Fruit fly (Drosophila melanogaster) whole organism, wandering third instar larva: ENCODE results near the gene Dif.

Experiments
- Abd-B ChIP-seq: fragments of >200 bp; optimal IDR thresholded peaks from 2 replicates; lab custom pipeline; 2017; ENCODE audit warnings: missing biosample characterization, missing genetic modification characterization
- CG32264 ChIP-seq: fragments of 200-800 bp; sonication (Bioruptor generic); optimal IDR thresholded peaks from 2 replicates; lab custom pipeline; 2016; ENCODE audit warnings: missing biosample characterization, missing genetic modification characterization
- CG9705 ChIP-seq: fragments of 200-800 bp; sonication (Bioruptor generic); optimal IDR thresholded peaks from 2 replicates; lab custom pipeline; 2018; ENCODE audit warnings: missing biosample characterization, mild to moderate bottlenecking, missing genetic modification characterization
- CrebA ChIP-seq: fragments of 200-800 bp; sonication (Bioruptor generic); optimal IDR thresholded peaks from 2 replicates; lab custom pipeline; 2016; ENCODE audit warnings: missing biosample characterization, mild to moderate bottlenecking, missing genetic modification characterization, borderline replicate concordance
- Dfd ChIP-seq: fragments of >200 bp; optimal IDR thresholded peaks from 2 replicates; lab custom pipeline; 2017; ENCODE audit warnings: missing biosample characterization, missing genetic modification characterization
- Dif ChIP-seq: fragments of 200-275, 200-300 bp; sonication (Bioruptor generic); optimal IDR thresholded peaks from 2 replicates; lab custom pipeline; 2018; ENCODE audit warnings: missing biosample characterization, missing genetic modification characterization; ENCODE audit not compliant: partially characterized antibody
- GATAd ChIP-seq: sonication (Bioruptor generic); optimal IDR thresholded peaks from 2 replicates; lab custom pipeline; 2016; ENCODE audit warnings: missing biosample characterization, missing genetic modification characterization
- HLH106 ChIP-seq: fragments of 200-800 bp; optimal IDR thresholded peaks from 3 replicates; lab custom pipeline; 2019; ENCODE audit warnings: missing biosample characterization, mild to moderate bottlenecking, missing genetic modification characterization, moderate library complexity
- Hnf4 ChIP-seq: fragments of 200-800 bp; sonication (Bioruptor generic); optimal IDR thresholded peaks from 2 replicates; lab custom pipeline; 2016; ENCODE audit warnings: missing biosample characterization, mild to moderate bottlenecking, missing genetic modification characterization
- Hr78 ChIP-seq: fragments of >200 bp; optimal IDR thresholded peaks from 2 replicates; lab custom pipeline; 2017; ENCODE audit warnings: missing biosample characterization, missing genetic modification characterization
- Hr83 ChIP-seq: fragments of 200-300 bp; sonication (Bioruptor generic); optimal IDR thresholded peaks from 2 replicates; lab custom pipeline; 2016; ENCODE audit warnings: missing biosample characterization, mild to moderate bottlenecking, missing genetic modification characterization, moderate library complexity; ENCODE audit not compliant: poor library complexity, severe bottlenecking
- Jra ChIP-seq: sonication (Bioruptor generic); optimal IDR thresholded peaks from 2 replicates; lab custom pipeline; 2016; ENCODE audit warnings: missing biosample characterization, missing genetic modification characterization
- Mio ChIP-seq: sonication (Bioruptor generic); optimal IDR thresholded peaks from 2 replicates; lab custom pipeline; 2016; ENCODE audit warnings: missing biosample characterization, missing genetic modification characterization
- Myc ChIP-seq: fragments of >200 bp; optimal IDR thresholded peaks from 2 replicates; lab custom pipeline; 2017
- N ChIP-seq: fragments of >200 bp; optimal IDR thresholded peaks from 2 replicates; lab custom pipeline; 2018; ENCODE audit warnings: missing biosample characterization, missing external identifiers, missing genetic modification characterization
- OdsH ChIP-seq: fragments of 200-800 bp; sonication (Bioruptor generic); optimal IDR thresholded peaks from 2 replicates; lab custom pipeline; 2016; ENCODE audit warnings: missing biosample characterization, mild to moderate bottlenecking, missing genetic modification characterization
- Rel ChIP-seq, 2 experiments: fragments of 200-800 bp; sonication (Bioruptor generic) in 1 of 2; optimal IDR thresholded peaks; 2 replicates in 1 of 2; 3 replicates in 1 of 2; lab custom pipeline; 2016 to 2019; ENCODE audit warnings: mild to moderate bottlenecking in 2 of 2, missing biosample characterization in 2 of 2, missing genetic modification characterization in 2 of 2, moderate library complexity in 1 of 2
- Sp1 ChIP-seq: fragments of 200-800 bp; sonication (Bioruptor generic); optimal IDR thresholded peaks from 3 replicates; lab custom pipeline; 2019; ENCODE audit warnings: missing biosample characterization, mild to moderate bottlenecking, missing genetic modification characterization, moderate library complexity
- Vsx2 ChIP-seq: fragments of 200-300, 225-300 bp; sonication (Bioruptor generic); optimal IDR thresholded peaks from 2 replicates; lab custom pipeline; 2018; ENCODE audit warnings: missing biosample characterization, missing genetic modification characterization; ENCODE audit not compliant: partially characterized antibody
- br ChIP-seq: fragments of 200-800 bp; sonication (Bioruptor generic); optimal IDR thresholded peaks from 2 replicates; lab custom pipeline; 2016; ENCODE audit warnings: missing biosample characterization, missing genetic modification characterization
- brk ChIP-seq: fragments of 200-800 bp; sonication (Bioruptor generic); optimal IDR thresholded peaks from 2 replicates; lab custom pipeline; 2016; ENCODE audit warnings: missing biosample characterization, mild to moderate bottlenecking, missing genetic modification characterization
- dl ChIP-seq, 2 experiments: fragments of 175-275, 200-275 bp in 1 of 2; fragments of 200-275 bp in 1 of 2; sonication (Bioruptor generic); optimal IDR thresholded peaks; lab custom pipeline; 2018; ENCODE audit warnings: mild to moderate bottlenecking in 2 of 2, missing biosample characterization in 2 of 2, missing genetic modification characterization in 2 of 2, moderate library complexity in 2 of 2; ENCODE audit not compliant: partially characterized antibody in 2 of 2, insufficient read depth in 1 of 2
- dmrt93B ChIP-seq: fragments of 200-800 bp; sonication (Bioruptor generic); optimal IDR thresholded peaks from 2 replicates; lab custom pipeline; 2018; ENCODE audit warnings: missing biosample characterization, mild to moderate bottlenecking, missing genetic modification characterization
- dsf ChIP-seq: sonication (Bioruptor generic); optimal IDR thresholded peaks from 2 replicates; lab custom pipeline; 2016; ENCODE audit warnings: missing biosample characterization, missing genetic modification characterization, borderline replicate concordance
- ey ChIP-seq: fragments of 200-800 bp; sonication (Bioruptor generic); optimal IDR thresholded peaks from 2 replicates; lab custom pipeline; 2016; ENCODE audit warnings: missing biosample characterization, missing genetic modification characterization
- foxo ChIP-seq, 2 experiments: fragments of 200-800 bp; sonication (Bioruptor generic); optimal IDR thresholded peaks; 2 replicates in 1 of 2; 3 replicates in 1 of 2; lab custom pipeline; 2016 to 2017; ENCODE audit warnings: missing biosample characterization in 2 of 2, missing genetic modification characterization in 2 of 2
- fru ChIP-seq: fragments of 200-800 bp; sonication (Bioruptor generic); optimal IDR thresholded peaks from 3 replicates; lab custom pipeline; 2016; ENCODE audit warnings: missing biosample characterization, mild to moderate bottlenecking, missing genetic modification characterization
- h ChIP-seq: fragments of 200-800 bp; sonication (Bioruptor generic); optimal IDR thresholded peaks from 3 replicates; lab custom pipeline; 2016; ENCODE audit warnings: missing biosample characterization, mild to moderate bottlenecking, missing genetic modification characterization
- jim ChIP-seq: fragments of 175-275, 200-325 bp; sonication (Bioruptor generic); optimal IDR thresholded peaks from 2 replicates; lab custom pipeline; 2016; ENCODE audit warnings: missing biosample characterization, mild to moderate bottlenecking, missing genetic modification characterization
- lola ChIP-seq: fragments of >200 bp; optimal IDR thresholded peaks from 2 replicates; lab custom pipeline; 2017; ENCODE audit warnings: missing biosample characterization, missing genetic modification characterization
- pan ChIP-seq: fragments of >200 bp; optimal IDR thresholded peaks from 2 replicates; lab custom pipeline; 2017
- psq ChIP-seq: fragments of 200-800 bp; sonication (Bioruptor generic); optimal IDR thresholded peaks from 3 replicates; lab custom pipeline; 2017; ENCODE audit warnings: missing biosample characterization, mild to moderate bottlenecking, missing genetic modification characterization, moderate library complexity
- rgr ChIP-seq: fragments of 200-800 bp; sonication (Bioruptor generic); optimal IDR thresholded peaks from 3 replicates; lab custom pipeline; 2016; ENCODE audit warnings: missing biosample characterization, mild to moderate bottlenecking, missing genetic modification characterization
- sage ChIP-seq: fragments of 200-800 bp; sonication (Bioruptor generic); optimal IDR thresholded peaks from 2 replicates; lab custom pipeline; 2016; ENCODE audit warnings: missing biosample characterization, mild to moderate bottlenecking, missing genetic modification characterization
- sv ChIP-seq: fragments of 200-800 bp; sonication (Bioruptor generic); optimal IDR thresholded peaks from 3 replicates; lab custom pipeline; 2016; ENCODE audit warnings: missing biosample characterization, missing genetic modification characterization
- tai ChIP-seq: sonication (Bioruptor generic); optimal IDR thresholded peaks from 2 replicates; lab custom pipeline; 2016; ENCODE audit warnings: missing biosample characterization, missing genetic modification characterization
- usp ChIP-seq: fragments of >200 bp; optimal IDR thresholded peaks from 2 replicates; lab custom pipeline; 2017; ENCODE audit warnings: missing biosample characterization, missing genetic modification characterization
- woc ChIP-seq: sonication (Bioruptor generic); optimal IDR thresholded peaks from 2 replicates; lab custom pipeline; 2016; ENCODE audit warnings: missing biosample characterization, mild to moderate bottlenecking, missing genetic modification characterization

Dif gene

dm6 chr2L:17389104-17389503 is 43.9 kb downstream of the Dif start (continued):
- TF ChIP-seq h (GFP tag; lab: Kevin White, UChicago) (peak; percentile 36), sage (GFP tag; lab: Kevin White, UChicago) (no peak), brk (GFP tag; lab: Kevin White, UChicago) (peak; percentile 22), foxo (GFP tag; optimal IDR thresholded peaks at IDR 0.05; lab: Kevin White, UChicago) (peak in 1 of 2 experiments; percentile 23), GATAd (GFP tag; lab: Kevin White, UChicago) (no peak), Abd-B (GFP tag; lab: Kevin White, UChicago) (no peak), lola (GFP tag; lab: Kevin White, UChicago) (no peak), Sp1 (GFP tag; lab: Kevin White, UChicago) (peak; percentile 46), dmrt93B (GFP tag; lab: Kevin White, UChicago) (no peak)

- TF ChIP-seq dl (GFP tag; optimal IDR thresholded peaks at IDR 0.05; lab: Kevin White, UChicago; ENCODE audit: insufficient read depth in 1 of 2, partially characterized antibody in 2 of 2) (no peak), foxo (GFP tag; optimal IDR thresholded peaks at IDR 0.05; lab: Kevin White, UChicago) (peak in 1 of 2 experiments; percentile 13), Mio (GFP tag; lab: Kevin White, UChicago) (no peak), rgr (GFP tag; lab: Kevin White, UChicago) (peak; percentile 25), CG32264 (GFP tag; lab: Kevin White, UChicago) (no peak), sage (GFP tag; lab: Kevin White, UChicago) (no peak), CG9705 (GFP tag; lab: Kevin White, UChicago) (no peak), Vsx2 (GFP tag; lab: Kevin White, UChicago) (no peak), tai (no peak), Rel (GFP tag; optimal IDR thresholded peaks at IDR 0.05; lab: Kevin White, UChicago) (no peak), Rel (tag; optimal IDR thresholded peaks at IDR 0.05; lab: Kevin White, UChicago) (peak; percentile 82), OdsH (GFP tag; lab: Kevin White, UChicago) (no peak), HLH106 (tag; lab: Kevin White, UChicago) (no peak), fru (GFP tag; lab: Kevin White, UChicago) (no peak), Dif (GFP tag; lab: Kevin White, UChicago) (peak; percentile 42), dsf (GFP tag; lab: Kevin White, UChicago) (no peak), Hr78 (GFP tag; lab: Kevin White, UChicago) (no peak), CrebA (GFP tag; lab: Kevin White, UChicago) (no peak), woc (GFP tag; lab: Kevin White, UChicago) (no peak), Hnf4 (GFP tag; lab: Kevin White, UChicago) (no peak), Myc (lab: Kevin White, UChicago) (no peak), usp (GFP tag; lab: Kevin White, UChicago) (no peak), Dfd (no peak), Hr83 (GFP tag; lab: Kevin White, UChicago) (peak; percentile 24), br (no peak), N (no peak), ey (GFP tag; lab: Kevin White, UChicago) (no peak), GATAd (GFP tag; lab: Kevin White, UChicago) (no peak), sv (GFP tag; lab: Kevin White, UChicago) (no peak), psq (GFP tag; lab: Kevin White, UChicago) (no peak), dmrt93B (GFP tag; lab: Kevin White, UChicago) (no peak), Jra (no peak), h (GFP tag; lab: Kevin White, UChicago) (peak; percentile 27), Sp1 (GFP tag; lab: Kevin White, UChicago) (no peak), brk (GFP tag; lab: Kevin White, UChicago) (no peak), lola (GFP tag; lab: Kevin White, UChicago) (no peak), jim (GFP tag; lab: Kevin White, UChicago) (no peak), pan (lab: Kevin White, UChicago) (no peak), Abd-B (GFP tag; lab: Kevin White, UChicago) (no peak)
- TF ChIP-seq, all 38 proteins: peak for 6
These were observed 45.1 kb downstream of the Dif start for dm6 chr2L:17387735-17388367.
